Worm (Caenorhabditis elegans) whole organism, mixed stage, embryonic: ENCODE results near the gene mct-6.

ENCODE experiments used
- M03D4.4 ChIP-seq: sonication (generic microtip); optimal IDR thresholded peaks from 2 replicates; lab custom pipeline; 2017; ENCODE audit warnings: mild to moderate bottlenecking, missing genetic modification characterization, missing compliant biosample characterization
- bed-3 ChIP-seq: fragments of 200-800 bp; sonication (Bioruptor generic); optimal IDR thresholded peaks from 3 replicates; lab custom pipeline; 2018; ENCODE audit warnings: mild to moderate bottlenecking, missing genetic modification characterization, moderate library complexity, missing compliant biosample characterization
- blmp-1 ChIP-seq: fragments of 150-350 bp; optimal IDR thresholded peaks from 2 replicates; lab custom pipeline; 2014; ENCODE audit warnings: missing biosample characterization, missing genetic modification characterization
- ceh-39 ChIP-seq: fragments of 150-350 bp; optimal IDR thresholded peaks from 2 replicates; lab custom pipeline; 2014; ENCODE audit warnings: missing biosample characterization, missing genetic modification characterization
- ceh-43 ChIP-seq: fragments of 200-800 bp; sonication (Bioruptor generic); optimal IDR thresholded peaks from 2 replicates; lab custom pipeline; 2018; ENCODE audit warnings: mild to moderate bottlenecking, missing genetic modification characterization, moderate library complexity, missing compliant biosample characterization
- ceh-83 ChIP-seq: fragments of 200-800 bp; sonication (Bioruptor generic); optimal IDR thresholded peaks from 2 replicates; lab custom pipeline; 2018; ENCODE audit warnings: mild to moderate bottlenecking, missing genetic modification characterization, missing compliant biosample characterization
- ces-1 ChIP-seq: fragments of 150-350 bp; optimal IDR thresholded peaks from 2 replicates; lab custom pipeline; 2014; ENCODE audit warnings: missing biosample characterization, missing genetic modification reagents, missing genetic modification characterization
- cnd-1 ChIP-seq: fragments of 200-800 bp; sonication (Bioruptor generic); optimal IDR thresholded peaks from 2 replicates; lab custom pipeline; 2018; ENCODE audit warnings: mild to moderate bottlenecking, missing genetic modification characterization, missing compliant biosample characterization
- drap-1 ChIP-seq: fragments of 200-800 bp; sonication (Bioruptor generic); optimal IDR thresholded peaks from 3 replicates; lab custom pipeline; 2018; ENCODE audit warnings: mild to moderate bottlenecking, missing genetic modification characterization, missing compliant biosample characterization
- elt-1 ChIP-seq: sonication (generic microtip); optimal IDR thresholded peaks from 2 replicates; lab custom pipeline; 2017; ENCODE audit warnings: missing genetic modification characterization, mild to moderate bottlenecking, missing compliant biosample characterization, antibody characterized with exemption, moderate library complexity, borderline replicate concordance; ENCODE audit not compliant: insufficient read depth
- elt-3 ChIP-seq: fragments of 150-350 bp; optimal IDR thresholded peaks from 2 replicates; lab custom pipeline; 2014; ENCODE audit warnings: missing biosample characterization, missing genetic modification characterization
- flh-1 ChIP-seq: fragments of 200-800 bp; sonication (Bioruptor generic); optimal IDR thresholded peaks from 2 replicates; lab custom pipeline; 2018; ENCODE audit warnings: mild to moderate bottlenecking, missing genetic modification characterization, moderate library complexity, missing compliant biosample characterization
- ham-2 ChIP-seq: fragments of 200-800 bp; sonication (Bioruptor generic); optimal IDR thresholded peaks from 2 replicates; lab custom pipeline; 2018; ENCODE audit warnings: mild to moderate bottlenecking, missing genetic modification characterization, missing compliant biosample characterization
- hlh-1 ChIP-seq: fragments of 150-350 bp; optimal IDR thresholded peaks from 2 replicates; lab custom pipeline; 2014; ENCODE audit warnings: missing biosample characterization, missing genetic modification reagents, missing genetic modification characterization
- lin-13 ChIP-seq: fragments of 150-350 bp; optimal IDR thresholded peaks from 2 replicates; lab custom pipeline; 2014; ENCODE audit warnings: missing biosample characterization, missing genetic modification characterization
- lin-32 ChIP-seq: fragments of 200-800 bp; sonication (Bioruptor generic); optimal IDR thresholded peaks from 2 replicates; lab custom pipeline; 2018; ENCODE audit warnings: mild to moderate bottlenecking, missing genetic modification characterization, missing compliant biosample characterization
- lsy-2 ChIP-seq: fragments of 150-350 bp; optimal IDR thresholded peaks from 2 replicates; lab custom pipeline; 2014; ENCODE audit warnings: missing biosample characterization, missing genetic modification characterization
- mab-5 ChIP-seq: fragments of 150-350 bp; optimal IDR thresholded peaks from 2 replicates; lab custom pipeline; 2014; ENCODE audit warnings: missing biosample characterization, missing genetic modification characterization
- mep-1 ChIP-seq: fragments of 150-350 bp; optimal IDR thresholded peaks from 2 replicates; lab custom pipeline; 2017; ENCODE audit warnings: missing biosample characterization, missing genetic modification reagents, missing genetic modification characterization, inconsistent platforms
- mls-2 ChIP-seq: sonication (generic microtip); optimal IDR thresholded peaks from 2 replicates; lab custom pipeline; 2016; ENCODE audit warnings: mild to moderate bottlenecking, missing genetic modification characterization, moderate library complexity, missing compliant biosample characterization
- nhr-12 ChIP-seq: fragments of 150-350 bp; optimal IDR thresholded peaks from 2 replicates; lab custom pipeline; 2014; ENCODE audit warnings: missing biosample characterization, missing genetic modification characterization
- nhr-2 ChIP-seq: fragments of 150-350 bp; optimal IDR thresholded peaks from 2 replicates; lab custom pipeline; 2014; ENCODE audit warnings: missing biosample characterization, missing genetic modification characterization
- nhr-237 ChIP-seq: fragments of 150-350 bp; optimal IDR thresholded peaks from 2 replicates; lab custom pipeline; 2014; ENCODE audit warnings: missing biosample characterization, missing genetic modification characterization
- nhr-28 ChIP-seq: fragments of 150-350 bp; optimal IDR thresholded peaks from 2 replicates; lab custom pipeline; 2014; ENCODE audit warnings: missing biosample characterization, missing genetic modification characterization
- nhr-76 ChIP-seq: sonication (generic microtip); optimal IDR thresholded peaks from 2 replicates; lab custom pipeline; 2017; ENCODE audit warnings: missing biosample characterization, missing genetic modification characterization
- pha-4 ChIP-seq: fragments of 150-350 bp; optimal IDR thresholded peaks from 2 replicates; lab custom pipeline; 2018; ENCODE audit warnings: missing biosample characterization, missing genetic modification reagents, missing genetic modification characterization
- sem-2 ChIP-seq: fragments of 200-800 bp; sonication (Bioruptor generic); optimal IDR thresholded peaks from 2 replicates; lab custom pipeline; 2018; ENCODE audit warnings: mild to moderate bottlenecking, missing genetic modification characterization, missing compliant biosample characterization
- snpc-4 ChIP-seq: fragments of 150-350 bp; optimal IDR thresholded peaks from 2 replicates; lab custom pipeline; 2014; ENCODE audit warnings: missing biosample characterization, missing genetic modification characterization
- sptf-1 ChIP-seq: sonication (generic microtip); optimal IDR thresholded peaks from 2 replicates; lab custom pipeline; 2017; ENCODE audit warnings: mild to moderate bottlenecking, missing genetic modification characterization, moderate library complexity, missing compliant biosample characterization
- tbx-8 ChIP-seq: fragments of 200-800 bp; sonication (Bioruptor generic); optimal IDR thresholded peaks from 2 replicates; lab custom pipeline; 2018; ENCODE audit warnings: mild to moderate bottlenecking, missing genetic modification characterization, moderate library complexity, missing compliant biosample characterization
- unc-120 ChIP-seq: sonication (generic microtip); optimal IDR thresholded peaks from 2 replicates; lab custom pipeline; 2017; ENCODE audit warnings: missing genetic modification characterization, missing compliant biosample characterization; ENCODE audit not compliant: poor library complexity, severe bottlenecking
- unc-39 ChIP-seq: fragments of 150-350 bp; optimal IDR thresholded peaks from 2 replicates; lab custom pipeline; 2014; ENCODE audit warnings: missing biosample characterization, missing genetic modification characterization
- unc-62 ChIP-seq: fragments of 150-350 bp; optimal IDR thresholded peaks from 2 replicates; lab custom pipeline; 2014; ENCODE audit warnings: missing biosample characterization, missing genetic modification reagents, missing genetic modification characterization
- zip-8 ChIP-seq: fragments of 150-350 bp; optimal IDR thresholded peaks from 2 replicates; lab custom pipeline; 2014; ENCODE audit warnings: missing biosample characterization, missing genetic modification characterization
- ztf-11 ChIP-seq: fragments of 150-350 bp; optimal IDR thresholded peaks from 2 replicates; lab custom pipeline; 2014; ENCODE audit warnings: missing biosample characterization, missing genetic modification characterization

mct-6 gene

DNA sequence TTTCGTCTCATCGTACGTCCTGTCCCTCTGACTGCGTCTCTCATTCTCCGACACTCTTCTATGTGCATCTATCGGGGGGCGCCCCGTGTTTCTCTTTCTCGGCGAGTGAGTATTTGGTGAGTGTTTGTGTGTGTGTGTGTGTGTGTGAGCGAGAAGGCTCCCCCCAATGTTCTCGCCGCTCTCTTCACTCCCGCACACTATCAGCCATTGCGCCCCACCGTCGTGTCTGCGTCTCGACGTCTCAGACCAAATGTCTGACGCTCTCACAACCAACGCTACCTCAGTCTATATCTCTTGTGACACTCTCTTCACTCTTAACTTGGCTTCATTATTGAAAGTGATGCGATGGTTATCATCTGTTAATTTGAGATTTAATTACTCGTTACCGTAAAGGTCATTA is 43.4 kb downstream of the mct-6 start:
- TF ChIP-seq lsy-2 (tag; lab: Kevin White, UChicago) (peak; percentile 66), bed-3 (GFP tag; lab: Kevin White, UChicago) (peak; percentile 50), elt-1 (peak; percentile 81), nhr-76 (tag; lab: Kevin White, UChicago) (peak; percentile 41), tbx-8 (no peak), ceh-43 (GFP tag; lab: Kevin White, UChicago) (peak; percentile 31), nhr-12 (tag; lab: Kevin White, UChicago) (no peak), ceh-39 (no peak), ces-1 (peak; percentile 66), flh-1 (no peak), ztf-11 (peak; percentile 13), M03D4.4 (tag; lab: Kevin White, UChicago) (peak; percentile 67), cnd-1 (tag; lab: Kevin White, UChicago) (peak; percentile 61), ham-2 (GFP tag; lab: Kevin White, UChicago) (peak; percentile 38), unc-120 (peak; percentile 87), mls-2 (peak; percentile 85), snpc-4 (tag; lab: Kevin White, UChicago) (no peak), lin-32 (GFP tag; lab: Kevin White, UChicago) (no peak), sptf-1 (tag; lab: Kevin White, UChicago) (peak; percentile 83), lin-13 (tag; lab: Kevin White, UChicago) (peak; percentile 49), elt-3 (no peak), mab-5 (tag; lab: Kevin White, UChicago) (no peak), nhr-2 (no peak), sem-2 (GFP tag; lab: Kevin White, UChicago) (no peak), ceh-83 (GFP tag; lab: Kevin White, UChicago) (no peak), unc-39 (no peak), zip-8 (tag; lab: Kevin White, UChicago) (no peak), drap-1 (peak; percentile 86), pha-4 (tag; lab: Kevin White, UChicago) (peak; percentile 87), nhr-28 (tag; lab: Kevin White, UChicago) (no peak), blmp-1 (tag; lab: Kevin White, UChicago) (peak; percentile 52), nhr-237 (peak; percentile 88), hlh-1 (tag; lab: Kevin White, UChicago) (peak; percentile 59), mep-1 (tag; lab: Kevin White, UChicago) (peak; percentile 85), unc-62 (GFP tag; lab: Kevin White, UChicago) (peak; percentile 76)
- TF ChIP-seq, all 35 proteins: peak for 21

DNA sequence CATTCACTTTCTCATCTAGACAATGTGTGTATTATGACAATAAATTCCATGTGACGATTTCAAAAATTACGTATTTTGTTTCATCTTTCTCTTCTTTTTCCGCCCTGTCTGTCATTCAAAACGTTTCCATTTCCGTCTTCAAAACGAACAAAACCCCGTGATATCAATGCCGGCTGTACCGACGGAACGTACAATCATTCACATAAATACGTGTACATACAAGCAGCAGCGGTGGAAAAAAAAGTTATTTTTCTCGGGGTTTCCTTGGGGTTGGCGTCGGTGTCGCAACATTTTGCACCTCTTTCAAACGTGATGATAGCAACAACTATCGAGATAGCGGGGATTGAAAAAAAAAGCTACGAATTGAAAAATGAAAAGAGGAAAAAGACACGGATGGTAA is 45.3 kb downstream of the mct-6 start:
- TF ChIP-seq unc-120 (no peak), mls-2 (no peak), sptf-1 (tag; lab: Kevin White, UChicago) (no peak), mab-5 (tag; lab: Kevin White, UChicago) (no peak), M03D4.4 (tag; lab: Kevin White, UChicago) (no peak), ces-1 (no peak), nhr-28 (tag; lab: Kevin White, UChicago) (no peak), unc-39 (no peak)

DNA sequence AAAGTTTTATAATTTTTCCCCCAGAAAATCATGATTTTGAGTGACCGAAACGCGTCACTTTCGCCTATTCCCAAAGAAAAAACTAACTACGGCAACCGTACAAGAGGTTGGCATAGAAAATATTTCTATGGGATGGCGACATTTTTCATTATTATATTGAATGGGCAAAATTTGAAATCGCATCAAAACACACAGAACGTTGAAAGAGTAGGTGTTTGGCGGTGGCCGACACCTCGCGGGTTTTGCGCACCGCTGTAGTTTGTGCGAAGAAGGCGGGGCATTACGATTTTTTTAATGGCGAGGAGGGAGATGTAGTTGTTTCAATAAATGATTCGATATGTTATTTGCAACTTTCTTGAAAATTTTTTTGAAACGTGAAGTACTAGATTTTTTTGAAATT is 48.4 kb downstream of the mct-6 start:
- TF ChIP-seq ceh-39 (no peak), lin-32 (GFP tag; lab: Kevin White, UChicago) (no peak), unc-120 (no peak), pha-4 (tag; lab: Kevin White, UChicago) (no peak), lin-13 (tag; lab: Kevin White, UChicago) (no peak), mab-5 (tag; lab: Kevin White, UChicago) (no peak), nhr-28 (tag; lab: Kevin White, UChicago) (no peak), unc-39 (no peak), zip-8 (tag; lab: Kevin White, UChicago) (no peak), hlh-1 (tag; lab: Kevin White, UChicago) (no peak), sptf-1 (tag; lab: Kevin White, UChicago) (no peak), nhr-12 (tag; lab: Kevin White, UChicago) (no peak)
